Fruit fly (Drosophila melanogaster) whole organism, adult: ENCODE measurements around the gene Acp26Aa.

Experiments used
- CG14711 ChIP-seq: fragments of 200-800 bp; sonication (Bioruptor generic); optimal IDR thresholded peaks from 2 replicates; lab custom pipeline; 2018; ENCODE audit warnings: missing biosample characterization, mild to moderate bottlenecking, missing genetic modification characterization, moderate library complexity
- CG7045 ChIP-seq: fragments of 200-800 bp; sonication (Bioruptor generic); optimal IDR thresholded peaks from 2 replicates; lab custom pipeline; 2017; ENCODE audit warnings: missing biosample characterization, mild to moderate bottlenecking, missing genetic modification characterization
- Crg-1 ChIP-seq: fragments of 200-800 bp; sonication (Bioruptor generic); optimal IDR thresholded peaks from 2 replicates; lab custom pipeline; 2016; ENCODE audit warnings: missing biosample characterization, missing genetic modification characterization
- cic ChIP-seq: fragments of 200-800 bp; sonication (Bioruptor generic); optimal IDR thresholded peaks from 2 replicates; lab custom pipeline; 2017; ENCODE audit warnings: missing biosample characterization, mild to moderate bottlenecking, missing genetic modification characterization, moderate library complexity

DNA sequence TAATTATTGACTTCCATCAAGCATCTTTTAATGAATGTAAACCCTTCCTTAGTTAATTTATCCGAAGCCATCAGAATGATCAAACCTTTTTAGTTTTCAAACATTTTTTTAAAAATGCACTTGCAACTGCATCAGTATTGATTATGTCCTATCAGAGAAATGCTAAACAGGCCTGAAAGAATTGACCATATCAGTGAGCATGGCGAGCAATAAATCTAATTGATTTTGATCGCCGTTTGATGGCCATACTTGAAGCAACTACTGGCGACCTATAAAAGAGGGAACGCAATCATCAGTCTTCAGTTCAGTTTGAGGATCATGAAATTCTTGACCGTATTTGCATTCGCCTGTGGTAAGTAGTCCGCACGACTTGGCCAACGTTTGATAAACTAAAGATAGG is 8.0 kb downstream of the Acp26Aa start, which contains the start of gene CG9029:
- TF ChIP-seq Crg-1 (GFP tag; lab: Kevin White, UChicago) (no peak), CG14711 (tag; lab: Kevin White, UChicago) (no peak), CG7045 (GFP tag; lab: Kevin White, UChicago) (no peak), cic (GFP tag; lab: Kevin White, UChicago) (no peak)
